Worm (Caenorhabditis elegans): Measurements from ENCODE around the gene T25B9.6.

- no peak for TF ChIP-seq him-1 (tag; optimal IDR thresholded peaks at IDR 0.05)
- TF ChIP-seq W03F9.2 (tag; optimal IDR thresholded peaks at IDR 0.05): no peak
These were observed 20.9 kb upstream of the T25B9.6 start, which contains the start of gene grl-21 for ce11 chrIV:10737011-10737553.
